Worm (Caenorhabditis elegans) whole organism, L2 larva: ENCODE measurements around the gene C49F8.3.

ENCODE experiments used
- ZK546.5 ChIP-seq: sonication (generic microtip); optimal IDR thresholded peaks from 2 replicates; lab custom pipeline; 2017; ENCODE audit warnings: missing biosample characterization, missing genetic modification characterization
- ama-1 ChIP-seq: fragments of 150-350 bp; optimal IDR thresholded peaks from 2 replicates; lab custom pipeline; 2018; ENCODE audit warnings: inconsistent platforms
- egl-27 ChIP-seq: sonication (generic microtip); optimal IDR thresholded peaks from 3 replicates; lab custom pipeline; 2017; ENCODE audit warnings: missing biosample characterization, missing genetic modification reagents, missing genetic modification characterization
- elt-3 ChIP-seq: sonication (generic microtip); optimal IDR thresholded peaks from 2 replicates; lab custom pipeline; 2017; ENCODE audit warnings: missing biosample characterization, missing genetic modification characterization
- lin-13 ChIP-seq: fragments of 150-350 bp; optimal IDR thresholded peaks from 2 replicates; lab custom pipeline; 2014; ENCODE audit warnings: missing biosample characterization, missing genetic modification reagents, missing genetic modification characterization
- lsy-2 ChIP-seq, 2 experiments: fragments of 150-350 bp in 1 of 2; sonication (generic microtip) in 1 of 2; optimal IDR thresholded peaks; 2 replicates each; lab custom pipeline; 2014 to 2017; ENCODE audit warnings: missing biosample characterization in 2 of 2, missing genetic modification characterization in 2 of 2
- skn-1 ChIP-seq: sonication (generic microtip); optimal IDR thresholded peaks from 2 replicates; lab custom pipeline; 2017; ENCODE audit warnings: missing biosample characterization, missing genetic modification characterization
- sma-9 ChIP-seq, 2 experiments: fragments of 150-350 bp in 1 of 2; sonication (generic microtip) in 1 of 2; optimal IDR thresholded peaks; 2 replicates each; lab custom pipeline; 2014 to 2016; ENCODE audit warnings: missing genetic modification characterization in 2 of 2, mild to moderate bottlenecking in 1 of 2, missing biosample characterization in 1 of 2, missing compliant biosample characterization in 1 of 2, missing genetic modification reagents in 1 of 2, moderate library complexity in 1 of 2
- zag-1 ChIP-seq: fragments of 150-350 bp; optimal IDR thresholded peaks from 2 replicates; lab custom pipeline; 2014; ENCODE audit warnings: missing biosample characterization, missing genetic modification characterization
- ztf-1 ChIP-seq: fragments of 200-800 bp; sonication (Bioruptor generic); conservative IDR thresholded peaks from 2 replicates; pipeline ENCODE4 v1.3.6; 2022; ENCODE audit warnings: missing genetic modification characterization, missing compliant biosample characterization

ce11 chrX:13401311-13401710 lies 14.0 kb upstream of the C49F8.3 start:
- TF ChIP-seq skn-1 (tag; lab: Kevin White, UChicago) (no peak), lin-13 (GFP tag; lab: Kevin White, UChicago) (no peak), ZK546.5 (tag; lab: Kevin White, UChicago) (no peak), elt-3 (tag; lab: Kevin White, UChicago) (no peak), zag-1 (no peak), sma-9 (GFP tag; optimal IDR thresholded peaks at IDR 0.05; lab: Kevin White, UChicago) (peak; percentile 49), sma-9 (tag; optimal IDR thresholded peaks at IDR 0.05; lab: Kevin White, UChicago) (no peak), ama-1 (no peak), ztf-1 (GFP tag; lab: Robert Waterston, UW) (no peak), lsy-2 (tag; optimal IDR thresholded peaks at IDR 0.05; lab: Kevin White, UChicago) (no peak), egl-27 (tag; lab: Kevin White, UChicago) (no peak)
